Fruit fly (Drosophila melanogaster) whole organism, embryonic: Measurements from ENCODE around the gene Fbp1.

Experiments used
- Awh ChIP-seq: fragments of 200-800 bp; sonication (Bioruptor generic); IDR thresholded peaks from 2 replicates; pipeline ENCODE4, ENCODE4 v1.3.6; 2022; ENCODE audit warnings: missing biosample characterization, missing genetic modification characterization
- CG10321 ChIP-seq: fragments of 200-800 bp; sonication (Bioruptor generic); IDR thresholded peaks from 2 replicates; pipeline ENCODE4 v1.3.6; 2022; ENCODE audit warnings: missing biosample characterization, missing genetic modification characterization
- CG10462 ChIP-seq: fragments of 200-800 bp; sonication (Bioruptor generic); optimal IDR thresholded peaks from 2 replicates; lab custom pipeline; 2016; ENCODE audit warnings: missing biosample characterization, missing genetic modification characterization
- CG10959 ChIP-seq: fragments of 200-800 bp; sonication (Bioruptor generic); IDR thresholded peaks from 2 replicates; pipeline ENCODE4 v1.3.6; 2022; ENCODE audit warnings: missing biosample characterization, missing genetic modification characterization
- CG11695 ChIP-seq: fragments of 200-800 bp; sonication (Bioruptor generic); IDR thresholded peaks from 3 replicates; pipeline ENCODE4 v1.3.6; 2022; ENCODE audit warnings: missing biosample characterization, missing genetic modification characterization
- CG12299 ChIP-seq: fragments of 200-800 bp; sonication (Bioruptor generic); optimal IDR thresholded peaks from 2 replicates; lab custom pipeline; 2018; ENCODE audit warnings: missing biosample characterization, mild to moderate bottlenecking, missing genetic modification characterization
- CG12744 ChIP-seq: fragments of 200-800 bp; sonication (Bioruptor generic); optimal IDR thresholded peaks from 2 replicates; lab custom pipeline; 2016; ENCODE audit warnings: missing biosample characterization, missing genetic modification characterization
- CG15479 ChIP-seq: fragments of 200-800 bp; sonication (Bioruptor generic); optimal IDR thresholded peaks from 3 replicates; lab custom pipeline; 2019; ENCODE audit warnings: missing biosample characterization, mild to moderate bottlenecking, missing genetic modification characterization, moderate library complexity
- CG17186 ChIP-seq: fragments of 200-800 bp; sonication (Bioruptor generic); optimal IDR thresholded peaks from 3 replicates; lab custom pipeline; 2017; ENCODE audit warnings: missing biosample characterization, missing genetic modification reagents, missing genetic modification characterization
- CG2199 ChIP-seq: fragments of 200-800 bp; sonication (Bioruptor generic); IDR thresholded peaks from 3 replicates; pipeline ENCODE4 v1.3.6; 2022; ENCODE audit warnings: missing biosample characterization, missing genetic modification characterization
- CG43689 ChIP-seq: fragments of 200-800 bp; sonication (Bioruptor generic); IDR thresholded peaks from 2 replicates; pipeline ENCODE4 v1.3.6; 2022; ENCODE audit warnings: missing biosample characterization, missing genetic modification characterization
- CG5953 ChIP-seq: fragments of 200-800 bp; sonication (Bioruptor generic); IDR thresholded peaks from 2 replicates; pipeline ENCODE4 v1.3.6; 2022; ENCODE audit warnings: missing biosample characterization, missing genetic modification characterization
- CG6689 ChIP-seq: fragments of 200-800 bp; sonication (Bioruptor generic); IDR thresholded peaks from 2 replicates; pipeline ENCODE4 v1.3.6; 2022; ENCODE audit warnings: missing biosample characterization, missing genetic modification characterization
- CG7357 ChIP-seq: fragments of 200-800 bp; sonication (Bioruptor generic); IDR thresholded peaks from 3 replicates; pipeline ENCODE4 v1.3.6; 2022; ENCODE audit warnings: missing biosample characterization, missing genetic modification characterization
- CG7745 ChIP-seq: fragments of 200-800 bp; sonication (Bioruptor generic); optimal IDR thresholded peaks from 2 replicates; lab custom pipeline; 2018; ENCODE audit warnings: missing biosample characterization, mild to moderate bottlenecking, missing genetic modification characterization, moderate library complexity
- CG8281 ChIP-seq: fragments of 200-800 bp; sonication (Bioruptor generic); optimal IDR thresholded peaks from 2 replicates; lab custom pipeline; 2018; ENCODE audit warnings: missing biosample characterization, mild to moderate bottlenecking, missing genetic modification characterization, moderate library complexity
- CG9215 ChIP-seq: fragments of 200-800 bp; sonication (Bioruptor generic); IDR thresholded peaks from 2 replicates; pipeline ENCODE4 v1.3.6; 2022; ENCODE audit warnings: missing biosample characterization, missing genetic modification characterization
- D19B ChIP-seq: fragments of 200-800 bp; sonication (Bioruptor generic); optimal IDR thresholded peaks from 2 replicates; lab custom pipeline; 2017; ENCODE audit warnings: missing biosample characterization, mild to moderate bottlenecking, missing genetic modification characterization
- Dad ChIP-seq: fragments of 200-800 bp; sonication (Bioruptor generic); optimal IDR thresholded peaks from 3 replicates; lab custom pipeline; 2016; ENCODE audit warnings: missing biosample characterization, missing genetic modification characterization
- Dbx ChIP-seq: fragments of 200-800 bp; sonication (Bioruptor generic); IDR thresholded peaks from 3 replicates; pipeline ENCODE4 v1.3.6; 2022; ENCODE audit warnings: missing biosample characterization, missing genetic modification characterization
- Dll ChIP-seq: fragments of 200-800 bp; sonication (Bioruptor generic); IDR thresholded peaks from 4 replicates; pipeline ENCODE4 v1.3.6; 2022; ENCODE audit warnings: missing biosample characterization, missing genetic modification characterization; ENCODE audit not compliant: partially characterized antibody
- Eip74EF ChIP-seq, 2 experiments: fragments of 200-800 bp in 1 of 2; fragments of >200 bp in 1 of 2; sonication (Bioruptor generic) in 1 of 2; optimal IDR thresholded peaks; 2 replicates each; lab custom pipeline; 2017 to 2019; ENCODE audit warnings: missing biosample characterization in 2 of 2, missing genetic modification characterization in 2 of 2, mild to moderate bottlenecking in 1 of 2, moderate library complexity in 1 of 2
- H2.0 ChIP-seq: fragments of 200-800 bp; sonication (Bioruptor generic); IDR thresholded peaks from 2 replicates; pipeline ENCODE4 v1.3.6; 2022; ENCODE audit warnings: missing biosample characterization, missing genetic modification characterization
- HLH4C ChIP-seq: fragments of 200-800 bp; sonication (Bioruptor generic); IDR thresholded peaks from 3 replicates; pipeline ENCODE4 v1.3.6; 2022; ENCODE audit warnings: missing biosample characterization, missing genetic modification characterization; ENCODE audit not compliant: partially characterized antibody
- Lpt ChIP-seq: fragments of >200 bp; optimal IDR thresholded peaks from 2 replicates; lab custom pipeline; 2018; ENCODE audit warnings: missing biosample characterization, missing genetic modification characterization
- Med ChIP-seq: fragments of 200-800 bp; sonication (Bioruptor generic); peaks from one replicate; lab custom pipeline; 2016; ENCODE audit warnings: missing biosample characterization, missing genetic modification characterization, mild to moderate bottlenecking, inconsistent platforms, moderate library complexity
- Opbp ChIP-seq: fragments of 200-800 bp; sonication (Bioruptor generic); IDR thresholded peaks from 3 replicates; pipeline ENCODE4 v1.3.6; 2022; ENCODE audit warnings: missing biosample characterization, missing genetic modification characterization; ENCODE audit not compliant: partially characterized antibody
- PHDP ChIP-seq: fragments of 200-800 bp; sonication (Bioruptor generic); optimal IDR thresholded peaks from 3 replicates; lab custom pipeline; 2018; ENCODE audit warnings: missing biosample characterization, mild to moderate bottlenecking, missing genetic modification characterization, moderate library complexity
- Taf1 ChIP-seq: fragments of 200-800 bp; sonication (Bioruptor generic); IDR thresholded peaks from 2 replicates; pipeline ENCODE4 v1.3.6; 2022; ENCODE audit warnings: missing biosample characterization, missing genetic modification characterization
- Vsx1 ChIP-seq: fragments of 200-800 bp; sonication (Bioruptor generic); optimal IDR thresholded peaks from 2 replicates; lab custom pipeline; 2017; ENCODE audit warnings: missing biosample characterization, mild to moderate bottlenecking, missing genetic modification characterization, missing genetic modification reagents
- aop ChIP-seq: fragments of 200-800 bp; sonication (Bioruptor generic); IDR thresholded peaks from 2 replicates; pipeline ENCODE4 v1.3.6; 2022; ENCODE audit warnings: missing biosample characterization, missing genetic modification characterization
- ara ChIP-seq: fragments of 200-800 bp; sonication (Bioruptor generic); IDR thresholded peaks from 2 replicates; pipeline ENCODE4 v1.3.6; 2022; ENCODE audit warnings: missing biosample characterization, missing genetic modification characterization
- chinmo ChIP-seq: fragments of 200-800 bp; sonication (Bioruptor generic); IDR thresholded peaks from 4 replicates; pipeline ENCODE4 v1.3.6; 2022; ENCODE audit warnings: missing biosample characterization, missing genetic modification characterization; ENCODE audit not compliant: partially characterized antibody
- fd96Cb ChIP-seq: fragments of 200-800 bp; sonication (Bioruptor generic); optimal IDR thresholded peaks from 2 replicates; lab custom pipeline; 2018; ENCODE audit warnings: missing biosample characterization, mild to moderate bottlenecking, missing genetic modification characterization, moderate library complexity
- ftz-f1 ChIP-seq: fragments of 200-800 bp; sonication (Bioruptor generic); optimal IDR thresholded peaks from 2 replicates; lab custom pipeline; 2016; ENCODE audit warnings: missing biosample characterization, missing genetic modification characterization
- grau ChIP-seq: fragments of 200-800 bp; optimal IDR thresholded peaks from 3 replicates; lab custom pipeline; 2019; ENCODE audit warnings: missing biosample characterization, mild to moderate bottlenecking, missing genetic modification characterization, moderate library complexity
- grn ChIP-seq: fragments of 200-800 bp; sonication (Bioruptor generic); optimal IDR thresholded peaks from 3 replicates; lab custom pipeline; 2017; ENCODE audit warnings: missing biosample characterization, missing genetic modification characterization
- gro ChIP-seq: fragments of 200-800 bp; sonication (Bioruptor generic); optimal IDR thresholded peaks from 2 replicates; lab custom pipeline; 2016; ENCODE audit warnings: missing biosample characterization, missing genetic modification characterization
- h ChIP-seq: fragments of >200 bp; optimal IDR thresholded peaks from 2 replicates; lab custom pipeline; 2017
- knrl ChIP-seq: fragments of 200-800 bp; sonication (Bioruptor generic); IDR thresholded peaks from 3 replicates; pipeline ENCODE4 v1.3.6; 2022; ENCODE audit warnings: missing biosample characterization, missing genetic modification characterization; ENCODE audit not compliant: partially characterized antibody
- lab ChIP-seq: fragments of 200-800 bp; sonication (Bioruptor generic); optimal IDR thresholded peaks from 3 replicates; lab custom pipeline; 2017; ENCODE audit warnings: missing biosample characterization, missing genetic modification characterization, mild to moderate bottlenecking, moderate library complexity, missing genetic modification reagents
- lov ChIP-seq, 2 experiments: fragments of 200-800 bp in 1 of 2; fragments of >200 bp in 1 of 2; sonication (Bioruptor generic) in 1 of 2; IDR thresholded peaks in 1 of 2; optimal IDR thresholded peaks in 1 of 2; 2 replicates in 1 of 2; 3 replicates in 1 of 2; pipeline versions ENCODE4 v1.3.6 to Lab custom; 2017 to 2022; ENCODE audit warnings: missing biosample characterization in 1 of 2, missing genetic modification characterization in 1 of 2
- nerfin-1 ChIP-seq: fragments of 200-800 bp; sonication (Bioruptor generic); optimal IDR thresholded peaks from 3 replicates; lab custom pipeline; 2019; ENCODE audit warnings: missing biosample characterization, mild to moderate bottlenecking, missing genetic modification characterization, moderate library complexity
- sd ChIP-seq: fragments of 200-800 bp; sonication (Bioruptor generic); optimal IDR thresholded peaks from 3 replicates; lab custom pipeline; 2018; ENCODE audit warnings: missing biosample characterization, mild to moderate bottlenecking, missing genetic modification characterization, moderate library complexity
- sens ChIP-seq: fragments of 200-800 bp; sonication (Bioruptor generic); peaks from one replicate; lab custom pipeline; 2016; ENCODE audit warnings: missing biosample characterization, missing genetic modification characterization
- sob ChIP-seq: fragments of 200-800 bp; sonication (Bioruptor generic); IDR thresholded peaks from 2 replicates; pipeline ENCODE4 v1.3.6; 2022; ENCODE audit warnings: missing biosample characterization, missing genetic modification characterization
- ttk ChIP-seq: fragments of 200-800 bp; sonication (Bioruptor generic); IDR thresholded peaks from 2 replicates; pipeline ENCODE4 v2.1.2; 2022; ENCODE audit warnings: missing biosample characterization, missing genetic modification characterization
- tup ChIP-seq: fragments of 200-800 bp; sonication (Bioruptor generic); optimal IDR thresholded peaks from 2 replicates; lab custom pipeline; 2016; ENCODE audit warnings: missing biosample characterization, mild to moderate bottlenecking, missing genetic modification characterization, moderate library complexity
- vvl ChIP-seq: fragments of 200-800 bp; sonication (Bioruptor generic); IDR thresholded peaks from 2 replicates; pipeline ENCODE4 v1.3.6; 2022; ENCODE audit warnings: missing biosample characterization, missing genetic modification characterization
- wdn ChIP-seq: fragments of 200-800 bp; sonication (Bioruptor generic); IDR thresholded peaks from 2 replicates; pipeline ENCODE4 v1.3.6; 2022; ENCODE audit warnings: missing biosample characterization, missing genetic modification characterization
- zen2 ChIP-seq: fragments of 200-800 bp; sonication (Bioruptor generic); IDR thresholded peaks from 3 replicates; pipeline ENCODE4 v1.3.6; 2022; ENCODE audit warnings: missing biosample characterization, missing genetic modification characterization; ENCODE audit not compliant: partially characterized antibody

Fbp1 gene

DNA sequence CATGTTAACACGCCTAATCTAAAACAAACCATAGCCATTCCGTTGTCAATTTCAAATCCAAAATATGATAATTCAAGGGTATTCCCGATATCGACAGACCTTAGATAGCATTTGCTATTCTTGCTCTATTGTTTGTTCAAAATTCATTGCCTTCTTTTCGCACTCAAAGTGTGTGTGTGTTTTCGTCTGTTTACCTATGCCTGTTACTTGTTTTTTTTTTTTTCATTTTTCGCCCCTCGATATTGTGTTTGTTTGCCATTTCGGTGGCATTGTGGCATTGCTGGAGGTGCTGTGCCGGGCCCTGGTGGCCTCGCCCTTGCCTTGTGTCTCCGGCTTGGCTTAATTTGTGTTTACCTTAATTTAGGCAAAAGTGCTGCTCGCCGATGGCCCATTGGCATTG lies 41.0 kb downstream of the Fbp1 start (continued):
- TF ChIP-seq HLH4C (GFP tag; lab: Robert Waterston, UW) (no peak), ara (GFP tag; lab: Robert Waterston, UW) (no peak), grn (no peak), D19B (peak; percentile 45), lov (optimal IDR thresholded peaks at IDR 0.05; lab: Kevin White, UChicago) (no peak), lov (GFP tag; IDR thresholded peaks at IDR 0.05; lab: Robert Waterston, UW) (no peak), CG17186 (no peak), zen2 (no peak), CG12744 (GFP tag; lab: Kevin White, UChicago) (no peak), knrl (no peak), sob (GFP tag; lab: Robert Waterston, UW) (peak; percentile 22; the same call in 1 of the 2 replicates), CG9215 (no peak), Dll (no peak), H2.0 (GFP tag; lab: Robert Waterston, UW) (no peak), CG7357 (GFP tag; lab: Robert Waterston, UW) (no peak), CG11695 (GFP tag; lab: Robert Waterston, UW) (no peak), Taf1 (GFP tag; lab: Robert Waterston, UW) (no peak), sens (GFP tag; lab: Kevin White, UChicago) (peak; percentile 63), PHDP (tag; lab: Kevin White, UChicago) (no peak), h (lab: Kevin White, UChicago) (no peak), CG12299 (no peak), CG7745 (tag; lab: Kevin White, UChicago) (no peak), fd96Cb (tag; lab: Kevin White, UChicago) (no peak), CG43689 (no peak), wdn (no peak), Eip74EF (GFP tag; optimal IDR thresholded peaks at IDR 0.05; lab: Kevin White, UChicago) (no peak), Dad (GFP tag; lab: Kevin White, UChicago) (no peak), CG10462 (GFP tag; lab: Kevin White, UChicago) (no peak), CG6689 (no peak), aop (GFP tag; lab: Robert Waterston, UW) (no peak), ttk (GFP tag; lab: Robert Waterston, UW) (no peak), Med (GFP tag; lab: Kevin White, UChicago) (no peak), CG10959 (GFP tag; lab: Robert Waterston, UW) (no peak), lab (GFP tag; lab: Kevin White, UChicago) (peak; percentile 39)

DNA sequence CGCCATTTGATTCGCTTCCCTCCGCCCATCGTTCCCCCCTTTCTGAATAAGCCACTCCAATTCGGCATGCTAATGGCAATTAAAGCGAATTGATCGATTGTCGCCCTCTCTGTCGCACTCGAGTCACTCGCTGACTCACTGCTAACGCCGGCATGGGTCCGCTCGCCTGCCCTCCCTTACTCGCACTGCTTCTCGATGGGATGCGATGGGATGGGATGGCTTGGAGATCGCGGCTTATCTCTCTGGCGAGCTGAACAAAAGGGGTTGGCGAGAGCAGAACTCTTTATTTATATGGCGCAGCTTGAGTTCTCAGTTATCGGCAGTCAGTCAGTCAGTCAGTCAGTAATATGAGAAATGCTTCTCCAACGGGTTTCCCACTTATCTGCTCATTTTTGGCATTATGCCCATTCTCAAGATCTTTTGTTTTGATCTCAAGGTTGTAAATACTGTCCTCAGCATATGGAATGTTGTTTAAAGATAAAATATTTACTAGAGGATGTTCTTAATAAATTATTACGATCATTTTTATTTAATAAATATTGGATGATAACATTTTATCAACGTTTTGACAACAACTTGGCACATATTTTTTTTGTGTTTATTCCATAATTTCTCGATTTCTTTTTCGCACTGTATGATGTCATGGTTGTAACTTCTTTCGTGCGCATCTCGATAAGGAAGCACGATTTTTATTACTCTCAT lies 41.9 kb downstream of the Fbp1 start:
- TF ChIP-seq Vsx1 (peak; percentile 3), Dbx (0 out of 3 replicates have a peak, but pooled peaks have one; percentile 6), chinmo (GFP tag; lab: Robert Waterston, UW) (peak; percentile 86; the same call in 2 of the 4 replicates), gro (peak; percentile 22), ftz-f1 (peak; percentile 70), CG10321 (GFP tag; lab: Robert Waterston, UW) (0 out of 2 replicates have a peak, but pooled peaks have one; percentile 26), Lpt (GFP tag; lab: Kevin White, UChicago) (no peak), sd (peak; percentile 36), CG15479 (GFP tag; lab: Kevin White, UChicago) (peak; percentile 70), Awh (GFP tag; lab: Robert Waterston, UW) (peak; percentile 67; the same call in 1 of the 2 replicates), CG5953 (GFP tag; lab: Robert Waterston, UW) (0 out of 2 replicates have a peak, but pooled peaks have one; percentile 23), vvl (GFP tag; lab: Robert Waterston, UW) (peak; percentile 62), grau (tag; lab: Kevin White, UChicago) (no peak), tup (peak; percentile 16), CG8281 (peak; percentile 79), CG2199 (peak; percentile 72; the same call in 1 of the 3 replicates), Opbp (GFP tag; lab: Robert Waterston, UW) (0 out of 3 replicates have a peak, but pooled peaks have one; percentile 21), nerfin-1 (no peak)
